Worm (Caenorhabditis elegans) whole organism, late embryonic: ENCODE results near the gene srx-23.

Experiments used
- C38D4.7 ChIP-seq: fragments of 200-800 bp; sonication (Bioruptor generic); optimal IDR thresholded peaks from 2 replicates; lab custom pipeline; 2018; ENCODE audit warnings: mild to moderate bottlenecking, missing genetic modification characterization, moderate library complexity, missing compliant biosample characterization
- F13H6.1 ChIP-seq: sonication (generic microtip); optimal IDR thresholded peaks from 2 replicates; lab custom pipeline; 2016; ENCODE audit warnings: missing genetic modification characterization, missing compliant biosample characterization
- T23F11.4 ChIP-seq: fragments of 200-800 bp; sonication (Bioruptor generic); optimal IDR thresholded peaks from 2 replicates; lab custom pipeline; 2018; ENCODE audit warnings: mild to moderate bottlenecking, missing genetic modification characterization, missing compliant biosample characterization
- ahr-1 ChIP-seq: sonication (generic microtip); optimal IDR thresholded peaks from 2 replicates; lab custom pipeline; 2016; ENCODE audit warnings: missing genetic modification characterization, missing compliant biosample characterization
- ceh-14 ChIP-seq: sonication (generic microtip); optimal IDR thresholded peaks from 2 replicates; lab custom pipeline; 2016; ENCODE audit warnings: missing genotype, missing genetic modification characterization, missing compliant biosample characterization
- ceh-18 ChIP-seq: sonication (generic microtip); optimal IDR thresholded peaks from 2 replicates; lab custom pipeline; 2016; ENCODE audit warnings: missing genetic modification characterization, missing compliant biosample characterization
- ceh-19 ChIP-seq: fragments of 200-800 bp; sonication (Bioruptor generic); optimal IDR thresholded peaks from 2 replicates; lab custom pipeline; 2018; ENCODE audit warnings: mild to moderate bottlenecking, missing genetic modification characterization, missing compliant biosample characterization
- ceh-30 ChIP-seq: fragments of 150-350 bp; optimal IDR thresholded peaks from 2 replicates; lab custom pipeline; 2014; ENCODE audit warnings: missing biosample characterization, missing genetic modification characterization
- ceh-34 ChIP-seq: sonication (generic microtip); optimal IDR thresholded peaks from 2 replicates; lab custom pipeline; 2016; ENCODE audit warnings: mild to moderate bottlenecking, missing genetic modification characterization, missing compliant biosample characterization
- ceh-48 ChIP-seq: sonication (generic microtip); optimal IDR thresholded peaks from 2 replicates; lab custom pipeline; 2016; ENCODE audit warnings: missing genetic modification characterization, inconsistent platforms, missing compliant biosample characterization
- ceh-9 ChIP-seq: sonication (generic microtip); optimal IDR thresholded peaks from 2 replicates; lab custom pipeline; 2016; ENCODE audit warnings: mild to moderate bottlenecking, missing genetic modification characterization, inconsistent platforms, missing compliant biosample characterization
- dmd-4 ChIP-seq: sonication (generic microtip); optimal IDR thresholded peaks from 2 replicates; lab custom pipeline; 2016; ENCODE audit warnings: borderline replicate concordance, missing genetic modification characterization, missing compliant biosample characterization
- dve-1 ChIP-seq: sonication (generic microtip); optimal IDR thresholded peaks from 2 replicates; lab custom pipeline; 2017; ENCODE audit warnings: antibody characterized with exemption, mild to moderate bottlenecking, missing genetic modification characterization, missing compliant biosample characterization
- elt-2 ChIP-seq: sonication (generic microtip); optimal IDR thresholded peaks from 2 replicates; lab custom pipeline; 2016; ENCODE audit warnings: missing genetic modification reagents, missing genetic modification characterization, missing compliant biosample characterization
- ets-4 ChIP-seq: sonication (generic microtip); optimal IDR thresholded peaks from 2 replicates; lab custom pipeline; 2016; ENCODE audit warnings: missing genetic modification characterization, missing compliant biosample characterization
- fkh-10 ChIP-seq: fragments of 150-350 bp; optimal IDR thresholded peaks from 2 replicates; lab custom pipeline; 2014; ENCODE audit warnings: missing biosample characterization, missing genetic modification reagents, missing genetic modification characterization
- gmeb-2 ChIP-seq: sonication (generic microtip); optimal IDR thresholded peaks from 2 replicates; lab custom pipeline; 2016; ENCODE audit warnings: missing genetic modification characterization, inconsistent platforms, missing compliant biosample characterization
- hlh-30 ChIP-seq: sonication (generic microtip); optimal IDR thresholded peaks from 2 replicates; lab custom pipeline; 2017; ENCODE audit warnings: antibody characterized with exemption, missing genetic modification characterization, missing compliant biosample characterization; ENCODE audit not compliant: insufficient read depth
- hlh-6 ChIP-seq: sonication (generic microtip); optimal IDR thresholded peaks from 2 replicates; lab custom pipeline; 2016; ENCODE audit warnings: missing genotype, missing genetic modification characterization, missing compliant biosample characterization
- hlh-8 ChIP-seq: sonication (generic microtip); optimal IDR thresholded peaks from 2 replicates; lab custom pipeline; 2016; ENCODE audit warnings: missing genotype, missing genetic modification characterization, missing compliant biosample characterization
- lim-6 ChIP-seq: sonication (generic microtip); optimal IDR thresholded peaks from 2 replicates; lab custom pipeline; 2016; ENCODE audit warnings: missing genetic modification characterization, missing compliant biosample characterization
- nfya-1 ChIP-seq: sonication (generic microtip); optimal IDR thresholded peaks from 2 replicates; lab custom pipeline; 2017; ENCODE audit warnings: missing genetic modification characterization, mild to moderate bottlenecking, missing compliant biosample characterization, antibody characterized with exemption, moderate library complexity
- nhr-11 ChIP-seq: fragments of 150-350 bp; optimal IDR thresholded peaks from 2 replicates; lab custom pipeline; 2014; ENCODE audit warnings: missing biosample characterization, missing genetic modification characterization
- nhr-232 ChIP-seq: sonication (generic microtip); optimal IDR thresholded peaks from 2 replicates; lab custom pipeline; 2016; ENCODE audit warnings: missing genetic modification characterization, missing compliant biosample characterization
- pha-2 ChIP-seq: sonication (generic microtip); optimal IDR thresholded peaks from 2 replicates; lab custom pipeline; 2017; ENCODE audit warnings: mild to moderate bottlenecking, missing genetic modification characterization, missing compliant biosample characterization
- pha-4 ChIP-seq: fragments of 150-350 bp; optimal IDR thresholded peaks from 2 replicates; lab custom pipeline; 2018; ENCODE audit warnings: missing biosample characterization, missing genetic modification reagents, missing genetic modification characterization
- pqm-1 ChIP-seq: sonication (generic microtip); optimal IDR thresholded peaks from 2 replicates; lab custom pipeline; 2016; ENCODE audit warnings: missing genetic modification characterization, missing compliant biosample characterization
- pros-1 ChIP-seq: fragments of 150-350 bp; optimal IDR thresholded peaks from 2 replicates; lab custom pipeline; 2014; ENCODE audit warnings: missing biosample characterization, missing genetic modification reagents, missing genetic modification characterization
- rnt-1 ChIP-seq: sonication (generic microtip); optimal IDR thresholded peaks from 2 replicates; lab custom pipeline; 2016; ENCODE audit warnings: missing genetic modification characterization, missing compliant biosample characterization
- sox-4 ChIP-seq: sonication (generic microtip); optimal IDR thresholded peaks from 2 replicates; lab custom pipeline; 2017; ENCODE audit warnings: mild to moderate bottlenecking, missing genetic modification characterization, inconsistent platforms, missing compliant biosample characterization
- syd-9 ChIP-seq: sonication (generic microtip); optimal IDR thresholded peaks from 2 replicates; lab custom pipeline; 2016; ENCODE audit warnings: mild to moderate bottlenecking, missing genetic modification characterization, moderate library complexity, missing compliant biosample characterization
- tbx-2 ChIP-seq: sonication (generic microtip); optimal IDR thresholded peaks from 2 replicates; lab custom pipeline; 2016; ENCODE audit warnings: missing genetic modification characterization, missing compliant biosample characterization
- ttx-3 ChIP-seq: sonication (generic microtip); optimal IDR thresholded peaks from 2 replicates; lab custom pipeline; 2016; ENCODE audit warnings: missing genetic modification reagents, missing genetic modification characterization, missing compliant biosample characterization
- unc-55 ChIP-seq: sonication (generic microtip); optimal IDR thresholded peaks from 2 replicates; lab custom pipeline; 2017; ENCODE audit warnings: missing biosample characterization, missing genetic modification reagents, missing genetic modification characterization

srx-23 gene

ce11 chrV:728822-729493 is 46.8 kb downstream of the srx-23 start:
- TF ChIP-seq hlh-30 (tag; lab: Kevin White, UChicago) (peak; percentile 6), ceh-48 (tag; lab: Kevin White, UChicago) (no peak)

DNA sequence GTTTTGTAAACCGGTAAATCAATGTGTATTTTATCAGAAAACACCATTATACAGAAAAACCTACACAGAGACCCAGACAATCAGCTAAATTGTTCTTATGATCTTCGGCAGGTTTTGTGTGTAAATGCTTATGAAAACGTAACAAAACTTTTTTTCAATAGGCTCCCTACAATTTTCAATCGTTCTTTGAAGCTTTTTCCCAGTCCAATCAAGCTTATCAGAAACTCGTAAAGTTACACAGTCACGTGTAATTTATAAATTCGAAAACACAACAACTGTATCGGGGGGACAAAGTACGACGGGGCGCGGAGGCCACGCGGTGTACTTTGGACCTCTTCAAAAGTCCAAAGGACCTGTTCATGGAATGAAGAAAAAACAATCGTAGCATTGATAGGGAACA is 48.1 kb downstream of the srx-23 start:
- TF ChIP-seq hlh-30 (tag; lab: Kevin White, UChicago) (peak; percentile 7), hlh-8 (tag; lab: Kevin White, UChicago) (no peak), fkh-10 (GFP tag; lab: Kevin White, UChicago) (no peak)
- TF ChIP-seq, all 69 proteins: peak for 1

DNA sequence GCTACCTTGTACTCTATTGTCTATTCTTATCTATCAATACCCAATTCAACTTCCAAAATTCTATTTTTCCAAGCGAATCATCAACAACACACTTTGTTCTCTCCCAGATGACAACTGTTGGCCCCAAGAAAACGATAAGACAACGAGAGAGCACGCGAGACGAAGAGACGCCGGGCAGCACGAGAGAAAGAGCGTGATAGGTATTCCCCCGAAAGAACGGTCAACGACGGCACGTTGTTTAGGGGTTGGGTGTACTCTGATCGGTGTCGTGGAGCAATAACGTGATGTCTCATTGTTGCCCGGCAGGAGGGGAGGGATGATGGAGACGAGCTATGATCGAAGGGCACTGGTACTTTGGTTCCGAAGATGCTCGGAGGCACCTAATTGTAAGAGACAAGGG is 49.2 kb downstream of the srx-23 start:
- TF ChIP-seq pha-2 (tag; lab: Kevin White, UChicago) (no peak), tbx-2 (peak; percentile 66), nhr-11 (no peak), lim-6 (no peak), rnt-1 (tag; lab: Kevin White, UChicago) (peak; percentile 88), syd-9 (tag; lab: Kevin White, UChicago) (peak; percentile 17), hlh-6 (tag; lab: Kevin White, UChicago) (no peak), ceh-30 (tag; lab: Kevin White, UChicago) (no peak), sox-4 (no peak), pqm-1 (tag; lab: Kevin White, UChicago) (peak; percentile 83), gmeb-2 (no peak), dve-1 (tag; lab: Kevin White, UChicago) (peak; percentile 5), ceh-14 (tag; lab: Kevin White, UChicago) (no peak), C38D4.7 (GFP tag; lab: Kevin White, UChicago) (no peak), T23F11.4 (no peak), ceh-9 (tag; lab: Kevin White, UChicago) (no peak), dmd-4 (no peak), hlh-8 (tag; lab: Kevin White, UChicago) (no peak), F13H6.1 (tag; lab: Kevin White, UChicago) (peak; percentile 49), nfya-1 (tag; lab: Kevin White, UChicago) (peak; percentile 78), ets-4 (peak; percentile 32), ceh-18 (tag; lab: Kevin White, UChicago) (peak; percentile 94), pha-4 (no peak), ceh-34 (tag; lab: Kevin White, UChicago) (peak; percentile 22), ahr-1 (tag; lab: Kevin White, UChicago) (no peak), ttx-3 (tag; lab: Kevin White, UChicago) (no peak), nhr-232 (tag; lab: Kevin White, UChicago) (no peak), unc-55 (GFP tag; lab: Kevin White, UChicago) (peak; percentile 95), pros-1 (tag; lab: Kevin White, UChicago) (no peak), ceh-19 (GFP tag; lab: Kevin White, UChicago) (no peak), elt-2 (tag; lab: Kevin White, UChicago) (peak; percentile 80), hlh-30 (tag; lab: Kevin White, UChicago) (peak; percentile 91)
